Fruit fly (Drosophila melanogaster): ENCODE data around the gene PH4alphaMP.

The PH4alphaMP gene

dm6 chr3R:30450224-30450623, 45.7 kb downstream of the PH4alphaMP start (continued):
- TF ChIP-seq chinmo (GFP tag; IDR thresholded peaks at IDR 0.05; ENCODE audit: partially characterized antibody) (peak; percentile 69; the same call in 3 of the 4 replicates), Asciz (GFP tag; optimal IDR thresholded peaks at IDR 0.05) (peak; percentile 92), CG7357 (GFP tag; IDR thresholded peaks at IDR 0.05) (peak; percentile 47; the same call in 1 of the 3 replicates), Blimp-1 (GFP tag; optimal IDR thresholded peaks at IDR 0.05) (peak; percentile 72), CG12071 (GFP tag; optimal IDR thresholded peaks at IDR 0.05) (peak; percentile 88), CG18764 (GFP tag; optimal IDR thresholded peaks at IDR 0.05) (peak; percentile 81), Taf1 (GFP tag; IDR thresholded peaks at IDR 0.05) (peak; percentile 77), Abd-B (GFP tag; optimal IDR thresholded peaks at IDR 0.05) (no peak), corto (GFP tag; optimal IDR thresholded peaks at IDR 0.05) (no peak), CG9797 (GFP tag; optimal IDR thresholded peaks at IDR 0.05) (no peak), repo (GFP tag; optimal IDR thresholded peaks at IDR 0.05) (peak; percentile 85), mirr (GFP tag; optimal IDR thresholded peaks at IDR 0.05) (peak; percentile 73), dpn (GFP tag; optimal IDR thresholded peaks at IDR 0.05) (peak; percentile 6 to 84), Stat92E (GFP tag; optimal IDR thresholded peaks at IDR 0.05) (no peak), CG6689 (GFP tag; IDR thresholded peaks at IDR 0.05) (no peak; the same call in none of the 2 replicates), dmrt99B (tag; optimal IDR thresholded peaks at IDR 0.05) (peak; percentile 51), ci (GFP tag; IDR thresholded peaks at IDR 0.05) (peak; percentile 91), CG8281 (tag; optimal IDR thresholded peaks at IDR 0.05) (peak; percentile 22), CG7786 (GFP tag; optimal IDR thresholded peaks at IDR 0.05) (peak; percentile 77), maf-S (GFP tag; optimal IDR thresholded peaks at IDR 0.05) (peak; percentile 82), CG6765 (GFP tag; optimal IDR thresholded peaks at IDR 0.05) (peak; percentile 75), gsb-n (tag; optimal IDR thresholded peaks at IDR 0.05) (peak; percentile 78), Fer1 (GFP tag; optimal IDR thresholded peaks at IDR 0.05) (peak; percentile 83), CG18619 (GFP tag; optimal IDR thresholded peaks at IDR 0.05) (peak; percentile 70), CG2202 (tag; optimal IDR thresholded peaks at IDR 0.05) (peak; percentile 87), CG15073 (GFP tag; optimal IDR thresholded peaks at IDR 0.05) (no peak), ro (GFP tag; IDR thresholded peaks at IDR 0.05) (peak; percentile 31; the same call in 1 of the 2 replicates), CTCF (GFP tag; optimal IDR thresholded peaks at IDR 0.05) (peak; percentile 52), lbe (GFP tag; optimal IDR thresholded peaks at IDR 0.05) (peak; percentile 94), gro (GFP tag; optimal IDR thresholded peaks at IDR 0.05) (peak; percentile 54), HHEX (GFP tag; optimal IDR thresholded peaks at IDR 0.05) (peak; percentile 83), CG31388 (GFP tag; optimal IDR thresholded peaks at IDR 0.05) (peak; percentile 65), mam (GFP tag; optimal IDR thresholded peaks at IDR 0.05) (peak; percentile 75), sisA (GFP tag; IDR thresholded peaks at IDR 0.05) (peak; percentile 23), wdn (GFP tag; IDR thresholded peaks at IDR 0.05) (peak; percentile 73; the same call in 1 of the 2 replicates), br (optimal IDR thresholded peaks at IDR 0.05) (no peak), hb (GFP tag; IDR thresholded peaks at IDR 0.05; ENCODE audit: partially characterized antibody) (no peak), pzg (GFP tag; optimal IDR thresholded peaks at IDR 0.05) (no peak), Hmx (GFP tag; optimal IDR thresholded peaks at IDR 0.05) (no peak), CG6791 (GFP tag; IDR thresholded peaks at IDR 0.05; ENCODE audit: partially characterized antibody) (no peak), CG3838 (GFP tag; optimal IDR thresholded peaks at IDR 0.05) (peak; percentile 80), Dad (GFP tag; optimal IDR thresholded peaks at IDR 0.05) (peak; percentile 54), CG3281 (GFP tag; optimal IDR thresholded peaks at IDR 0.05) (peak; percentile 80), Dfd (GFP tag; optimal IDR thresholded peaks at IDR 0.05) (no peak), Xbp1 (GFP tag; optimal IDR thresholded peaks at IDR 0.05) (peak; percentile 25), sug (tag; optimal IDR thresholded peaks at IDR 0.05) (no peak), HLH3B (GFP tag; IDR thresholded peaks at IDR 0.05) (peak; percentile 86; the same call in 1 of the 2 replicates), stc (GFP tag; IDR thresholded peaks at IDR 0.05) (peak; percentile 72), Ravus (GFP tag; IDR thresholded peaks at IDR 0.05) (peak; percentile 26; the same call in 1 of the 2 replicates), ash1 (GFP tag; optimal IDR thresholded peaks at IDR 0.05) (peak; percentile 72), NFAT (GFP tag; IDR thresholded peaks at IDR 0.05) (peak; percentile 79; the same call in 1 of the 2 replicates)
